Worm (Caenorhabditis elegans): ENCODE results near the gene M6.4.

DNA sequence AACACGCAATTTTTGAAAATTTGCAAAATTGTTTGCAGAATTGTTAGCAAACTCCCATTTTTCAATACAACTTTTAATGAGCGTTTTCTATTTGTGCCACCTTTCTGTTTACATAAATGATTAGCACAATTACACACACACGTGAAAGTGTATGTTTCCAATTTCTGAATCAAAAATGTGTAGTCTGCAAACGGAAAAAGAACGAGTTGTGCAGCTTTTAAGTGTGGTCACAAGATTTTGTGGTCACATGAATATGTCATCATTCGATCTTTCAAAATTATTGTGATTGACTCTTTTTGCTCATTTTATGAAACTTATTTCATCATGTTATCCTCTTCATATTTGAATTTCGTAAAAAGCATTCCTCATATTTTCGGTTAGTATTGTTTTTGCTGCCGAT, 28.3 kb upstream of the M6.4 start:
- TF ChIP-seq snpc-4 (tag; optimal IDR thresholded peaks at IDR 0.05) (no peak), cnd-1 (tag; optimal IDR thresholded peaks at IDR 0.05) (no peak), ces-1 (GFP tag; optimal IDR thresholded peaks at IDR 0.05) (no peak), unc-62 (GFP tag; optimal IDR thresholded peaks at IDR 0.05) (no peak), lin-32 (GFP tag; optimal IDR thresholded peaks at IDR 0.05) (no peak)

Data from whole organism, mixed stage, embryonic.